Fruit fly (Drosophila melanogaster) Kc167 (cell line): Measurements from ENCODE around the gene CG16903.

Experiments
- Myc ChIP-seq: fragments of >200 bp; optimal IDR thresholded peaks from 2 replicates; lab custom pipeline; 2017; ENCODE audit warnings: missing external identifiers
- Sin3A ChIP-seq: fragments of >200 bp; optimal IDR thresholded peaks from 2 replicates; lab custom pipeline; 2018; ENCODE audit warnings: missing external identifiers
- h ChIP-seq: fragments of >200 bp; optimal IDR thresholded peaks from 3 replicates; lab custom pipeline; 2018; ENCODE audit warnings: missing external identifiers
- insv ChIP-seq: fragments of >200 bp; optimal IDR thresholded peaks from 3 replicates; lab custom pipeline; 2018; ENCODE audit warnings: missing external identifiers
- psq ChIP-seq: fragments of >200 bp; optimal IDR thresholded peaks from 2 replicates; lab custom pipeline; 2017; ENCODE audit warnings: missing external identifiers
- ttk ChIP-seq: sonication (Bioruptor generic); optimal IDR thresholded peaks from 2 replicates; lab custom pipeline; 2017; ENCODE audit warnings: missing external identifiers

The CG16903 gene

dm6 chrX:2071878-2072817 is 8.1 kb downstream of the CG16903 start, which contains the start of gene Rtca:
Gene Rtca (plus strand): TSS chrX:2072413.
- TF ChIP-seq psq (lab: Kevin White, UChicago) (no peak), Myc (no peak), Sin3A (lab: Kevin White, UChicago) (no peak), ttk (lab: Kevin White, UChicago) (no peak), insv (lab: Kevin White, UChicago) (no peak), h (no peak)

DNA sequence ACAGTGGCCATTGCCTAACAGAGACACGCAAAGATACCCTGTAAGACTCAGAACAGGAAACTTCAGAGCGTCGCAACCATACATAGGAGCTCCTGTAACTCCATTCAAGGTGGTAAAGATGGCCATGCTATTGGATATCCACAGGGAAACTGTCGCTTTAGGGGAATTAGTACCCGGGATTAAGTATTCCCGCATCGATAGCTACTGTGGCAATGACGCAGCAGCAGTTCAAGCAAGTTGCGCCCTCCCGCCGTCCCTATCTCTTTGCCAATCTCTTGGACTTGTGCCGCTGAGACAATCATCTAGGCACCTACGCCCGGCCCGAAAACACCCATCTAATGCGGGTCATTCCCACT is 9.5 kb downstream of the CG16903 start:
- TF ChIP-seq insv (lab: Kevin White, UChicago) (no peak), psq (lab: Kevin White, UChicago) (no peak), h (no peak)

dm6 chrX:2069787-2070707 is 10.2 kb downstream of the CG16903 start:
- no peak for TF ChIP-seq h
- TF ChIP-seq ttk (lab: Kevin White, UChicago): no peak
- TF ChIP-seq psq (lab: Kevin White, UChicago): no peak
- no peak for TF ChIP-seq Myc
- TF ChIP-seq Sin3A (lab: Kevin White, UChicago): no peak
- no peak for TF ChIP-seq insv (lab: Kevin White, UChicago)

- TF ChIP-seq insv (lab: Kevin White, UChicago) (no peak), Sin3A (lab: Kevin White, UChicago) (no peak), ttk (lab: Kevin White, UChicago) (no peak), h (no peak)
These were observed 11.9 kb downstream of the CG16903 start, which contains the start of gene CG4194 for dm6 chrX:2068292-2068691. Gene CG4194 (plus strand): TSS chrX:2068592.

DNA sequence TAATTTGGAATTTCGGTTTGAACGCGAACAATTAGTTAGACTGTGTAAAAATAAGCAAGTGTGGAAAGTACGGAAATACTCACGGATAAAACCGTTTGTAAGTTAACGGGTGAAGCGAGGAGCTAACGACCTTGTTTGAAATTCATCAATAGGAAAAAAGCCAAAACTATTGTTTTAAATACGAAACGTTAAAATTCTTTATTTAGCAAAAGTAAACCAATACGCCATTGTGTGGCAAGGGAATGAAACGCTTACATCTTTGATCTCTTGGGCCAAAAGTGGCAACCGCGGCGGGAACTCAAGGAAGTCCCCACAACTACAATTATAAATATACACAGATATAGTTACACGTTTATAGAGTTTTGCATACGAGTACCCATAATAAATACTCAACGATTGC is 13.9 kb downstream of the CG16903 start, which contains the start of gene CG14054:
CG14054 (minus strand) TSS at position 101 of the 400 bp plus-strand sequence.
- TF ChIP-seq h (no peak), insv (lab: Kevin White, UChicago) (no peak), psq (lab: Kevin White, UChicago) (no peak), Sin3A (lab: Kevin White, UChicago) (no peak), Myc (no peak), ttk (lab: Kevin White, UChicago) (no peak)

DNA sequence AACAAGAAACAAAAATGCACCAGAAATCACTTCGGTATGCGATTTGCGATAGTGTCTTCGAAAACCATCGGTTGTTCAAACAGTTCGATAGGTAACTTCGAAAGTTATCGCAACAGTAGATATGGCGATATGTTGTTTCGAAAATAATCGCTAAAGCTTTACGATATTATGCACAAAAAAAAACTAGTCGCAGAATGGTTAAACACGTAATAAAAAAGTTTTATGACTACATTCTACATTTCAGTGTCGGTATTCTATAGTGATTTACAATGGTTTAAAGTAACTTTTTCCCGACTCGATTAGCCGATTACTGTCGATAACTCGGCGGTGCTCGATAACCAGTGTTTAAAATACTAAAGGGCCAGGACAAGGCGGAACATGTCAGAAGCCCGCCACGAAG is 15.1 kb downstream of the CG16903 start, which contains the start of gene CG4281:
CG4281 (minus strand) TSS at position 70 of the 400 bp plus-strand sequence.
- TF ChIP-seq Sin3A (lab: Kevin White, UChicago): no peak
- no peak for TF ChIP-seq ttk (lab: Kevin White, UChicago)
- no peak for TF ChIP-seq insv (lab: Kevin White, UChicago)
- TF ChIP-seq h: no peak
- TF ChIP-seq psq (lab: Kevin White, UChicago): no peak
- no peak for TF ChIP-seq Myc

- TF ChIP-seq Myc: no peak
- TF ChIP-seq h: no peak
- no peak for TF ChIP-seq psq (lab: Kevin White, UChicago)
- no peak for TF ChIP-seq insv (lab: Kevin White, UChicago)
- no peak for TF ChIP-seq ttk (lab: Kevin White, UChicago)
- TF ChIP-seq Sin3A (lab: Kevin White, UChicago): no peak
These were observed 18.4 kb downstream of the CG16903 start, which contains the start of gene Sik2 for dm6 chrX:2061849-2062248. Gene Sik2 (minus strand): TSS chrX:2061915.

- TF ChIP-seq Myc (no peak), Sin3A (lab: Kevin White, UChicago) (no peak), insv (lab: Kevin White, UChicago) (no peak), h (no peak), psq (lab: Kevin White, UChicago) (no peak), ttk (lab: Kevin White, UChicago) (no peak)
These were observed 19.1 kb downstream of the CG16903 start for dm6 chrX:2061119-2061518.

DNA sequence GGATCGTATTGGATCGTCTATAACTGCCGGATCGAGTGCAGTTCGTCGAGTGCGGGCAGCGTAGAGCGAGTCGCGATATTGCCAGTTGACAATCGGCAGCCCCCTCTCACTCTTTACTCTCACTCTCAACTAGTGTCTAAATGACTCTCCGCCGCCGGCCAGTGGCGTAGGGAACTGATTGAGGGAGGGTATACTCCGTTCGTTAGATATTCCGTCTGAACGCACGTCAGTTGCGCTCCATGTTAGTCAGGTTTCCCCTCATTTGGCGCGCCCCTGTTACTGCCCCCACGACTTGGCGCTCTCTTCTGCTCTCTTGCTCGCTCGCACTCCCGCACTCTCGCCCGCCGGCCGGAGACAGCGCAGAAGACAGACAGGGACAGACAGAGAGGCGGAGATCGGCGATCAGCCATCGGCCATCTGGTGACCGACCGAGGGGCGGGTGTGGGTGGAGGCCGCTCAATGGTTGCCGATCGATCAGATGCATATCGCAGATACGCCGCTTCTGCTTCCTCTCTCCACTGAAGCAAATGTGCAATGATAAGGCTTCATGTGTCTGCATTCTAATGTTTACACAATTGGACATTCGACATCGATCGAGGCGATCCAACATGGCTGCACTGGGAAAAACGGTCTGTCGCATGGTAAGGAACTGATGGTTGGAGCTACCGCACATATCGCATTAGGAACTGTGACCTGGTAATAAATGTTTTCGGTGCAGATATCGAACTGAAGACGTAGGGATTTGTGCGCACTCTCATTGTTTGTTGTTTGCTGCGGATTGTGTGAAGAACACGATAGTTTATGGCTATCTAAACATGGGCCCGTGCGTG is 29.9 kb downstream of the CG16903 start, which contains the start of gene moody:
moody (minus strand) TSS at position 51 of the 830 bp plus-strand sequence.
- no peak for TF ChIP-seq ttk (lab: Kevin White, UChicago)
- no peak for TF ChIP-seq h
- TF ChIP-seq insv (lab: Kevin White, UChicago): no peak
- no peak for TF ChIP-seq Sin3A (lab: Kevin White, UChicago)
- TF ChIP-seq Myc: no peak
- TF ChIP-seq psq (lab: Kevin White, UChicago): no peak

DNA sequence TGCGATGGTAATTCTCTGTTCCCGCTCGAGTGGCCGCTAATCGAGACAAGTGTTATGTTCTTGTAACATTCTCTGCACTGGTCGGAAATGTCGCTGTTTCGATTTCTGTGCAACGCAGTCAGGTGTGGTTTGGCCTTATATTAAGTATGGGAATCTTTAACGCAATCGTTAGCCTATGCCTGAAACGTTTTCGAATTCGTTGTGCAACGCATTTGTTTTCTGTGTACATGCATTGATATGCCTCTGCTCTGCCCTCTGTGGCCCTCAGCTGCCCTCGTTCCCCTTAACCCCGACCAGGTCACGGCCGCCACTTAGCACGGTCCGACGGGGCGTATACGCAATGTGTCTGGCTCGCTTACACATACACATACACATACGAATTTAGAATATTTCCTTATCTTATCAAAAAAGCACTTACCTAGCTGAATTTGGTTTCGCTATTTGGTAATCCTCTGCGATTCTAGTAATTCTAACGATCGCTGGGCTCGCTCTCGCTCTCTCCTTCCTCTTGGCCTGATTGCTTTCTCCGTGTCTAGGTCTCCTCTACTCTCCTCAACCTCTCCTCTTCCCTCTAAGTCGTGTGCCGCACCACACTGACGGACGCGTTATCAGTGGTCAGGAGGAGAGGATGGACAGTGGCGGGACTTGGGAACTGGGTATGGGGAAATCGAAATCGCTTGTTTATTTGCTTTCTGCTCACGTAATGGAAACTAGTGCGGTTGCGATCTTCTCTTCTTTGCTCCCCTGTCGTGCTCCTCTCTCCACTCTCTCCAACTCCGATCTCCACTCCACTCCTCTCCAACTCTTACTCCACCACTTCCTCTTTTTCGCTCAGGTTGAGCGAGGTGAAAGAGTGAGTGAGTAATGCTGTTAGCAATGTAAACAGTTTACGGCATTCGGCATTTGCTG is 31.2 kb downstream of the CG16903 start:
- no peak for TF ChIP-seq psq (lab: Kevin White, UChicago)
- TF ChIP-seq insv (lab: Kevin White, UChicago): no peak
- TF ChIP-seq Sin3A (lab: Kevin White, UChicago): no peak
- no peak for TF ChIP-seq ttk (lab: Kevin White, UChicago)
- no peak for TF ChIP-seq Myc
